Worm (Caenorhabditis elegans): ENCODE measurements around the gene lips-15.

The lips-15 gene

ce11 chrII:12565851-12566250 is 38.3 kb upstream of the lips-15 start, which contains the start of gene F49C5.7:
Gene F49C5.7 (plus strand): TSS chrII:12566151.
- no peak for TF ChIP-seq dmd-4 (tag; optimal IDR thresholded peaks at IDR 0.05)
- TF ChIP-seq zag-1 (tag; optimal IDR thresholded peaks at IDR 0.05): no peak
- TF ChIP-seq F13H6.1 (tag; optimal IDR thresholded peaks at IDR 0.05): no peak
- TF ChIP-seq ama-1 (optimal IDR thresholded peaks at IDR 0.05): no peak
- no peak for TF ChIP-seq elt-3 (tag; optimal IDR thresholded peaks at IDR 0.05)
- TF ChIP-seq peb-1 (tag; optimal IDR thresholded peaks at IDR 0.05): no peak
- no peak for TF ChIP-seq fos-1 (tag; optimal IDR thresholded peaks at IDR 0.05)
- no peak for TF ChIP-seq crh-2 (tag; optimal IDR thresholded peaks at IDR 0.05)
- no peak for TF ChIP-seq lin-39 (tag; optimal IDR thresholded peaks at IDR 0.05)
- no peak for TF ChIP-seq nhr-23 (tag; optimal IDR thresholded peaks at IDR 0.05)
- TF ChIP-seq ztf-1 (GFP tag; conservative IDR thresholded peaks at IDR 0.05): no peak
- no peak for TF ChIP-seq blmp-1 (tag; optimal IDR thresholded peaks at IDR 0.05; ENCODE audit: insufficient read depth)
- TF ChIP-seq egl-27 (tag; optimal IDR thresholded peaks at IDR 0.05): no peak
- no peak for TF ChIP-seq C34F6.9 (tag; optimal IDR thresholded peaks at IDR 0.05)
- no peak for TF ChIP-seq sem-4 (tag; optimal IDR thresholded peaks at IDR 0.05)

- TF ChIP-seq nhr-21 (tag; optimal IDR thresholded peaks at IDR 0.05) (no peak), nhr-11 (tag; optimal IDR thresholded peaks at IDR 0.05) (no peak), nhr-6 (tag; optimal IDR thresholded peaks at IDR 0.05) (no peak), dmd-4 (tag; optimal IDR thresholded peaks at IDR 0.05) (no peak), nhr-77 (tag; optimal IDR thresholded peaks at IDR 0.05) (no peak), ztf-1 (GFP tag; conservative IDR thresholded peaks at IDR 0.05) (no peak), sem-4 (tag; optimal IDR thresholded peaks at IDR 0.05) (no peak), nhr-25 (tag; optimal IDR thresholded peaks at IDR 0.05) (no peak), nhr-23 (tag; optimal IDR thresholded peaks at IDR 0.05) (no peak), mbf-1 (tag; optimal IDR thresholded peaks at IDR 0.05) (no peak), lsy-2 (tag; optimal IDR thresholded peaks at IDR 0.05) (no peak), ama-1 (optimal IDR thresholded peaks at IDR 0.05) (no peak), nhr-12 (tag; optimal IDR thresholded peaks at IDR 0.05) (no peak), ZK546.5 (tag; optimal IDR thresholded peaks at IDR 0.05) (no peak), R02D3.7 (tag; optimal IDR thresholded peaks at IDR 0.05) (no peak), lin-39 (tag; optimal IDR thresholded peaks at IDR 0.05) (no peak)
Measured at ce11 chrII:12570523-12570922, 33.7 kb upstream of the lips-15 start, which contains the start of gene Y38E10A.1. Gene Y38E10A.1 (minus strand): TSS chrII:12570623.

ce11 chrII:12572760-12573159 is 31.4 kb upstream of the lips-15 start, which contains the start of gene Y38E10A.35:
Gene Y38E10A.35 (minus strand): TSS chrII:12572860.
- no peak for TF ChIP-seq peb-1 (tag; optimal IDR thresholded peaks at IDR 0.05)
- TF ChIP-seq sem-4 (tag; optimal IDR thresholded peaks at IDR 0.05): no peak
- TF ChIP-seq gmeb-1 (tag; optimal IDR thresholded peaks at IDR 0.05): no peak
- TF ChIP-seq nhr-77 (tag; optimal IDR thresholded peaks at IDR 0.05): no peak
- no peak for TF ChIP-seq crh-2 (tag; optimal IDR thresholded peaks at IDR 0.05)
- TF ChIP-seq lin-11 (tag; optimal IDR thresholded peaks at IDR 0.05): no peak
- TF ChIP-seq ztf-1 (GFP tag; conservative IDR thresholded peaks at IDR 0.05): no peak
- no peak for TF ChIP-seq nhr-23 (tag; optimal IDR thresholded peaks at IDR 0.05)
- TF ChIP-seq dmd-4 (tag; optimal IDR thresholded peaks at IDR 0.05): no peak
- no peak for TF ChIP-seq nhr-129 (tag; optimal IDR thresholded peaks at IDR 0.05)

- no peak for TF ChIP-seq snpc-4 (tag; optimal IDR thresholded peaks at IDR 0.05)
- no peak for TF ChIP-seq ama-1 (optimal IDR thresholded peaks at IDR 0.05)
- no peak for TF ChIP-seq lin-39 (tag; optimal IDR thresholded peaks at IDR 0.05)
- no peak for TF ChIP-seq F13H6.1 (tag; optimal IDR thresholded peaks at IDR 0.05)
- TF ChIP-seq nhr-10 (tag; optimal IDR thresholded peaks at IDR 0.05): no peak
- no peak for TF ChIP-seq nhr-6 (tag; optimal IDR thresholded peaks at IDR 0.05)
- no peak for TF ChIP-seq nhr-11 (tag; optimal IDR thresholded peaks at IDR 0.05)
- TF ChIP-seq sma-3 (GFP tag; optimal IDR thresholded peaks at IDR 0.05): no peak
- no peak for TF ChIP-seq gmeb-1 (tag; optimal IDR thresholded peaks at IDR 0.05)
- no peak for TF ChIP-seq fos-1 (tag; optimal IDR thresholded peaks at IDR 0.05)
Measured at ce11 chrII:12573541-12573940, 30.6 kb upstream of the lips-15 start, which contains the start of gene Y38E10A.2. Gene Y38E10A.2 (minus strand): TSS chrII:12573641.

- no peak for TF ChIP-seq skn-1 (tag; optimal IDR thresholded peaks at IDR 0.05)
- no peak for TF ChIP-seq ZK546.5 (tag; optimal IDR thresholded peaks at IDR 0.05)
- no peak for TF ChIP-seq unc-55 (GFP tag; optimal IDR thresholded peaks at IDR 0.05)
- TF ChIP-seq nhr-237 (tag; optimal IDR thresholded peaks at IDR 0.05): no peak
- TF ChIP-seq mab-5 (tag; optimal IDR thresholded peaks at IDR 0.05): no peak
- no peak for TF ChIP-seq elt-3 (tag; optimal IDR thresholded peaks at IDR 0.05)
- no peak for TF ChIP-seq ama-1 (optimal IDR thresholded peaks at IDR 0.05)
- no peak for TF ChIP-seq zag-1 (tag; optimal IDR thresholded peaks at IDR 0.05)
- no peak for TF ChIP-seq F13H6.1 (tag; optimal IDR thresholded peaks at IDR 0.05)
- no peak for TF ChIP-seq mbf-1 (tag; optimal IDR thresholded peaks at IDR 0.05)
- TF ChIP-seq nhr-12 (tag; optimal IDR thresholded peaks at IDR 0.05): no peak
- TF ChIP-seq peb-1 (tag; optimal IDR thresholded peaks at IDR 0.05): no peak
- no peak for TF ChIP-seq crh-2 (tag; optimal IDR thresholded peaks at IDR 0.05)
- no peak for TF ChIP-seq aly-2 (tag; optimal IDR thresholded peaks at IDR 0.05)
- no peak for TF ChIP-seq elt-1 (tag; optimal IDR thresholded peaks at IDR 0.05)
- no peak for TF ChIP-seq egl-27 (tag; optimal IDR thresholded peaks at IDR 0.05)
- no peak for TF ChIP-seq alr-1 (tag; optimal IDR thresholded peaks at IDR 0.05)
- no peak for TF ChIP-seq sem-4 (tag; optimal IDR thresholded peaks at IDR 0.05)
- no peak for TF ChIP-seq fos-1 (tag; optimal IDR thresholded peaks at IDR 0.05)
Measured at ce11 chrII:12574668-12575067, 29.5 kb upstream of the lips-15 start, which contains the start of gene Y38E10A.3. Gene Y38E10A.3 (minus strand): TSS chrII:12574768.
